Worm (Caenorhabditis elegans) whole organism, early embryonic: ENCODE results near the gene F14E5.8.

ENCODE experiments used
- B0310.2 ChIP-seq: sonication (generic microtip); optimal IDR thresholded peaks from 2 replicates; lab custom pipeline; 2016; ENCODE audit warnings: mild to moderate bottlenecking, missing genetic modification characterization, missing compliant biosample characterization
- F13C5.2 ChIP-seq: sonication (generic microtip); optimal IDR thresholded peaks from 2 replicates; lab custom pipeline; 2017; ENCODE audit warnings: mild to moderate bottlenecking, missing genetic modification characterization, inconsistent platforms, missing compliant biosample characterization
- aly-1 ChIP-seq: sonication (generic microtip); optimal IDR thresholded peaks from 2 replicates; lab custom pipeline; 2016; ENCODE audit warnings: missing genetic modification characterization, missing compliant biosample characterization
- ama-1 ChIP-seq: fragments of 150-350 bp; optimal IDR thresholded peaks from 2 replicates; lab custom pipeline; 2014
- ceh-13 ChIP-seq: fragments of 200-800 bp; sonication (Bioruptor generic); optimal IDR thresholded peaks from 2 replicates; lab custom pipeline; 2018; ENCODE audit warnings: mild to moderate bottlenecking, missing genetic modification characterization, missing compliant biosample characterization
- ceh-36 ChIP-seq: sonication (generic microtip); optimal IDR thresholded peaks from 2 replicates; lab custom pipeline; 2016; ENCODE audit warnings: missing genetic modification characterization, inconsistent platforms, missing compliant biosample characterization
- ets-7 ChIP-seq: sonication (generic microtip); optimal IDR thresholded peaks from 2 replicates; lab custom pipeline; 2016; ENCODE audit warnings: missing genotype, missing genetic modification characterization, missing compliant biosample characterization
- flt-1 ChIP-seq: fragments of 200-800 bp; sonication (Bioruptor generic); IDR thresholded peaks from 2 replicates; pipeline ENCODE4 v1.3.6; 2022; ENCODE audit warnings: missing genetic modification characterization, missing compliant biosample characterization
- hmbx-1 ChIP-seq: sonication (generic microtip); optimal IDR thresholded peaks from 2 replicates; lab custom pipeline; 2016; ENCODE audit warnings: mild to moderate bottlenecking, missing genetic modification characterization, missing compliant biosample characterization
- hmg-4 ChIP-seq: fragments of 200-800 bp; sonication (Bioruptor generic); optimal IDR thresholded peaks from 2 replicates; lab custom pipeline; 2018; ENCODE audit warnings: mild to moderate bottlenecking, missing genetic modification characterization, missing compliant biosample characterization
- hnd-1 ChIP-seq: sonication (generic microtip); optimal IDR thresholded peaks from 2 replicates; lab custom pipeline; 2016; ENCODE audit warnings: missing genetic modification characterization, missing compliant biosample characterization
- pes-1 ChIP-seq: fragments of 200-800 bp; sonication (Bioruptor generic); IDR thresholded peaks from 2 replicates; pipeline ENCODE4 v1.3.6; 2022; ENCODE audit warnings: missing genetic modification reagents, missing genetic modification characterization, missing compliant biosample characterization
- scrt-1 ChIP-seq: fragments of 200-800 bp; sonication (Bioruptor generic); IDR thresholded peaks from 2 replicates; pipeline ENCODE4 v1.3.6; 2022; ENCODE audit warnings: missing genetic modification characterization, missing compliant biosample characterization
- sea-1 ChIP-seq: fragments of 200-800 bp; sonication (Bioruptor generic); conservative IDR thresholded peaks from 2 replicates; pipeline ENCODE4 v1.3.6; 2022; ENCODE audit warnings: missing genetic modification characterization, missing compliant biosample characterization
- tbx-11 ChIP-seq: fragments of 200-800 bp; sonication (Bioruptor generic); IDR thresholded peaks from 2 replicates; pipeline ENCODE4 v1.3.6; 2022; ENCODE audit warnings: missing genetic modification characterization, missing compliant biosample characterization
- tbx-37 ChIP-seq: fragments of 200-800 bp; sonication (Bioruptor generic); conservative IDR thresholded peaks from 2 replicates; pipeline ENCODE4 v1.3.6; 2022; ENCODE audit warnings: missing genetic modification reagents, missing genetic modification characterization, missing compliant biosample characterization
- tra-4 ChIP-seq: sonication (generic microtip); optimal IDR thresholded peaks from 2 replicates; lab custom pipeline; 2017; ENCODE audit warnings: missing genetic modification characterization, missing compliant biosample characterization

F14E5.8 gene

ce11 chrII:8440792-8441191 is 20.9 kb downstream of the F14E5.8 start:
- no peak for TF ChIP-seq tbx-37 (GFP tag; lab: Robert Waterston, UW)
- no peak for TF ChIP-seq ceh-36 (tag; lab: Kevin White, UChicago)
- no peak for TF ChIP-seq sea-1 (GFP tag; lab: Robert Waterston, UW)
- TF ChIP-seq hmbx-1 (tag; lab: Kevin White, UChicago), result no peak
- TF ChIP-seq tra-4, result no peak
- TF ChIP-seq hmg-4 (GFP tag; lab: Kevin White, UChicago), result no peak
- TF ChIP-seq ets-7 (tag; lab: Kevin White, UChicago), result no peak
- TF ChIP-seq scrt-1 (GFP tag; lab: Robert Waterston, UW), result no peak
- TF ChIP-seq B0310.2, result no peak
- TF ChIP-seq hnd-1 (tag; lab: Kevin White, UChicago), result no peak
- no peak for TF ChIP-seq F13C5.2 (tag; lab: Kevin White, UChicago)
- TF ChIP-seq aly-1 (tag; lab: Kevin White, UChicago), result no peak
- no peak for TF ChIP-seq tbx-11 (GFP tag; lab: Robert Waterston, UW)
- TF ChIP-seq flt-1, result no peak
- no peak for TF ChIP-seq ama-1 (lab: Kevin White, UChicago)
- TF ChIP-seq pes-1 (GFP tag; lab: Robert Waterston, UW), result no peak
- TF ChIP-seq ceh-13 (GFP tag; lab: Kevin White, UChicago), result no peak

DNA sequence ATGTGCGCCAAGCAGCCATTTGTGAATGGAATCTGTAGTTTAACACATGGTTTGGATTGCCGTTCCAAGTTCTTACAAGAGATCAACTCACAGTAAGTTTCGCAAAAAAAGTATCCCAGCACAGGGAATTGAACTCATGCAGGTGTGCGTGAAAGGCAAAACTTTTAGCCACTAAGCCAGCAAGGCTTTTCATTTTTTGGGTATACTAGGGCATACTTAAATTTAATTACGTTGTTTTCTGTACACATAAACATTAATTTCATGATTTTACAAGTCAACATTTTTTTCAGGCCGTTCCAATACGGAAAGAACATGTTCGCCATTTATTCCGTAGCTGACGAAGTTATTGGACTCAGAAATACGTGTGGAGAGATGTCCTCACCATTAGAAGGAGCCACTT is 21.6 kb downstream of the F14E5.8 start:
- TF ChIP-seq hnd-1 (tag; lab: Kevin White, UChicago) (no peak), scrt-1 (GFP tag; lab: Robert Waterston, UW) (no peak), flt-1 (no peak), tra-4 (no peak), aly-1 (tag; lab: Kevin White, UChicago) (no peak), F13C5.2 (tag; lab: Kevin White, UChicago) (no peak), ets-7 (tag; lab: Kevin White, UChicago) (no peak), B0310.2 (no peak), hmbx-1 (tag; lab: Kevin White, UChicago) (no peak), sea-1 (GFP tag; lab: Robert Waterston, UW) (no peak), pes-1 (GFP tag; lab: Robert Waterston, UW) (no peak), hmg-4 (GFP tag; lab: Kevin White, UChicago) (no peak), ama-1 (lab: Kevin White, UChicago) (no peak), tbx-11 (GFP tag; lab: Robert Waterston, UW) (no peak), ceh-13 (GFP tag; lab: Kevin White, UChicago) (no peak), tbx-37 (GFP tag; lab: Robert Waterston, UW) (no peak), ceh-36 (tag; lab: Kevin White, UChicago) (no peak)

- TF ChIP-seq ceh-13 (GFP tag; lab: Kevin White, UChicago) (no peak), tra-4 (no peak), ama-1 (lab: Kevin White, UChicago) (no peak), tbx-11 (GFP tag; lab: Robert Waterston, UW) (peak; percentile 19; the same call in 1 of the 2 replicates), F13C5.2 (tag; lab: Kevin White, UChicago) (peak; percentile 59), hmg-4 (GFP tag; lab: Kevin White, UChicago) (peak; percentile 39), ets-7 (tag; lab: Kevin White, UChicago) (no peak), scrt-1 (GFP tag; lab: Robert Waterston, UW) (no peak)
Observed at ce11 chrII:8442176-8442575, 22.3 kb downstream of the F14E5.8 start.

DNA sequence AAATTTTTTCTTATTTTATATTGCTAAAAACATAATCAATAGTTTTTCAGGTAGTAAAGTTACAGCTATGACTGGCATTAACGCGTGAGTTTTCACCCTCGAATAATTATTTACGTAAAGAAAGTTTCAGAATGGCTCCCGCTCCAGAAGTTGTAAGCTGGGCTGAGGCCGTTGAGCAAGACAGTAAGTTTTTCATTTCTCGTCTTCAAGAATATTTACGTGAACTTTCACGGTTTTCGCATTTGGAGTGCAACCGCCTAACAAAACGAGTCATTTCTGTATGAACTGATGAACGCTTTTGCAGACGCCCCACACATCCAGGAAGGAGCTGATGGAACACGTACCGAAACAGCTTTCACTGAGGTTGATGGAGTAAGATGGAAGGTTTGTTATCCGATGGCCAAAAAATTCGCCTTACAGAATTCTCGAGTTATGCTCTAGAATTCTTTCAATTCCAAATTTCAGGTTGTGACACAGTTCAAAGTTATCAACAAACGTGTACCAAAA is 22.9 kb downstream of the F14E5.8 start, which contains the start of gene eif-3.G:
TSS of gene eif-3.G (plus strand) at position 51 of the 507 bp plus-strand sequence.
- TF ChIP-seq ceh-13 (GFP tag; lab: Kevin White, UChicago) (no peak), ceh-36 (tag; lab: Kevin White, UChicago) (no peak), tbx-37 (GFP tag; lab: Robert Waterston, UW) (no peak), hmg-4 (GFP tag; lab: Kevin White, UChicago) (no peak), pes-1 (GFP tag; lab: Robert Waterston, UW) (no peak), flt-1 (no peak), sea-1 (GFP tag; lab: Robert Waterston, UW) (no peak), hnd-1 (tag; lab: Kevin White, UChicago) (no peak)

ce11 chrII:8444007-8444406 is 24.1 kb downstream of the F14E5.8 start, which contains the start of gene evl-20:
Gene evl-20, plus strand, starts transcription at chrII:8444307.
- TF ChIP-seq pes-1 (GFP tag; lab: Robert Waterston, UW) (no peak), tra-4 (no peak), tbx-37 (GFP tag; lab: Robert Waterston, UW) (no peak), ets-7 (tag; lab: Kevin White, UChicago) (no peak), F13C5.2 (tag; lab: Kevin White, UChicago) (no peak), tbx-11 (GFP tag; lab: Robert Waterston, UW) (no peak), ceh-13 (GFP tag; lab: Kevin White, UChicago) (no peak), hmbx-1 (tag; lab: Kevin White, UChicago) (no peak), B0310.2 (no peak), aly-1 (tag; lab: Kevin White, UChicago) (no peak), flt-1 (no peak), scrt-1 (GFP tag; lab: Robert Waterston, UW) (no peak), ceh-36 (tag; lab: Kevin White, UChicago) (no peak), ama-1 (lab: Kevin White, UChicago) (no peak), hmg-4 (GFP tag; lab: Kevin White, UChicago) (no peak), hnd-1 (tag; lab: Kevin White, UChicago) (no peak)

DNA sequence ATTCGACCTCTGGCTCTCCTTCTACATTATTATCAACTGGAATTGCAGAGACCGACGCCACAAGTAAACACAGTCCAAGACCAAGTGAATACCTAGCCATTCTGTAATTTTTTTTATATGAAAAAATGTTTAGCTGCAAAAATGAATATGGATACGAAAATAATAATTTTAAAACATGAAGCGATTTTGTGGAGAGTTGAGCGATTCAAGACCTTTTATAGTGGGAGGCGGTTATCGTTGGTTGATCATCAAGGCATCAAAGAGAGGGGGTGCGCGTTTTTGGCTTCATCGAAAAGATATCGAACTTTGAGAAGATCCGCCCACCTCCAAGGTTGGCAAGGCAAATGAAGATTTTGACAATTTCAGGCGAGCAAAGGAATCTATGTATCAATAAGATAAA is 26.8 kb downstream of the F14E5.8 start, which contains the start of gene cut-3:
TSS of gene cut-3 (minus strand) at position 101 of the 400 bp plus-strand sequence.
- no peak for TF ChIP-seq tra-4
- TF ChIP-seq flt-1, result no peak
- no peak for TF ChIP-seq hmbx-1 (tag; lab: Kevin White, UChicago)
- no peak for TF ChIP-seq tbx-37 (GFP tag; lab: Robert Waterston, UW)
- TF ChIP-seq ets-7 (tag; lab: Kevin White, UChicago), result no peak

DNA sequence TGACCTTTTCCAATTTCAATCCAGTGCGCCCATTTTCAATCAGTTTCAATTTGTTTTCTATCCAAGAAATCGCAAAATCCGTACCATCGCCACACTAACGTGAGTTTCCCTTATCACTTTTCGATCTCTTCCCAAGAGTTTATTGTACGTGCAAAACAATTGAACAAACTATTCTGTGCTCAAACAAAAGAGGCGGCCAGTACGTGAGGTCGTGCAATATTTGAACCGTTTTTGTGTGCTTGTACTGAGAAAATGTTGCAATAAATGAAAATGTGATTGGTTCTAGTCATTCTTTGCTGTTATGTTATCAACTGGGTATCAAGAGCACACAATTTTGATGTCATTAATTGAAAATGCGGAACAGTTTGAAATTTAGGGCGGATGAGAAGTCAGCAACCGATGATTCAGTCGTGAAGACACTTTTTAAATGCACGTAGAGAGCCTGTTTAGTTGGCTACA is 29.8 kb downstream of the F14E5.8 start, which contains the start of gene F22B5.4:
TSS of gene F22B5.4 (plus strand) at position 51 of the 459 bp plus-strand sequence.
- TF ChIP-seq aly-1 (tag; lab: Kevin White, UChicago) (no peak), B0310.2 (no peak), F13C5.2 (tag; lab: Kevin White, UChicago) (no peak), ceh-13 (GFP tag; lab: Kevin White, UChicago) (no peak), ets-7 (tag; lab: Kevin White, UChicago) (no peak), tbx-11 (GFP tag; lab: Robert Waterston, UW) (no peak), hnd-1 (tag; lab: Kevin White, UChicago) (no peak), tra-4 (no peak), ama-1 (lab: Kevin White, UChicago) (no peak)
